Worm (Caenorhabditis elegans): ENCODE data around the gene ncs-7.

Gene ncs-7

ce11 chrX:17625245-17625644 lies 10.9 kb downstream of the ncs-7 start:
- TF ChIP-seq tab-1 (GFP tag; IDR thresholded peaks at IDR 0.05) = no peak
- no peak for TF ChIP-seq ref-1 (GFP tag; conservative IDR thresholded peaks at IDR 0.05)
- TF ChIP-seq cog-1 (tag; optimal IDR thresholded peaks at IDR 0.05) = no peak
- no peak for TF ChIP-seq flt-1 (GFP tag; IDR thresholded peaks at IDR 0.05)
- no peak for TF ChIP-seq klf-2 (GFP tag; conservative IDR thresholded peaks at IDR 0.05)
- TF ChIP-seq ztf-29 (GFP tag; IDR thresholded peaks at IDR 0.05) = no peak
- TF ChIP-seq T22C8.4 (GFP tag; IDR thresholded peaks at IDR 0.05) = no peak
- TF ChIP-seq med-1 (GFP tag; optimal IDR thresholded peaks at IDR 0.05; ENCODE audit: insufficient read depth) = no peak
- no peak for TF ChIP-seq ztf-23 (GFP tag; IDR thresholded peaks at IDR 0.05)

DNA sequence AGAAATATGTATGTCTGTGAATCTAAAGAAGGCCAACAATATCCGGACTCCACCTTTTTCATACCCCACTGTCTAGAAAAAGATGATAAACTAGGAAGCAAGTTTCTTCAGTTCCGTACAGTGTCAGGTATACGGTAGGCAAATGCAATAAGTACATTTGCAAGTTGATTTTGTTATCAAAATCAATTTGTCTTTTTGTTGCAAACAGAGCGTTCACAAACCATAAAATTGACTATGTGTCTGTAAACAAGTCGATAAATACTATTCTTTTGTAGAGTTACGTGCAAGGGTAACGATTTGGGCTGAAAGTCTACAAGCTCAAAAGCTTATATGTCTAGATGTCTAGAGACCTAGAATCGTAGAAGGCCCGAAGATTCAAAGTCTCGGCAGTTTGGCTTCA lies 11.4 kb downstream of the ncs-7 start:
- TF ChIP-seq cog-1 (tag; optimal IDR thresholded peaks at IDR 0.05) = no peak
- TF ChIP-seq med-1 (GFP tag; optimal IDR thresholded peaks at IDR 0.05; ENCODE audit: insufficient read depth) = no peak
- no peak for TF ChIP-seq tab-1 (GFP tag; IDR thresholded peaks at IDR 0.05)
- no peak for TF ChIP-seq klf-2 (GFP tag; conservative IDR thresholded peaks at IDR 0.05)

- TF ChIP-seq med-1 (GFP tag; optimal IDR thresholded peaks at IDR 0.05; ENCODE audit: insufficient read depth) (no peak), tab-1 (GFP tag; IDR thresholded peaks at IDR 0.05) (no peak), klf-2 (GFP tag; conservative IDR thresholded peaks at IDR 0.05) (no peak), cog-1 (tag; optimal IDR thresholded peaks at IDR 0.05) (no peak), flt-1 (GFP tag; IDR thresholded peaks at IDR 0.05) (no peak)
Observed at ce11 chrX:17626599-17626998, 12.3 kb downstream of the ncs-7 start.

ce11 chrX:17627382-17627781 lies 13.0 kb downstream of the ncs-7 start:
- TF ChIP-seq tab-1 (GFP tag; IDR thresholded peaks at IDR 0.05) (no peak), ztf-29 (GFP tag; IDR thresholded peaks at IDR 0.05) (no peak), T22C8.4 (GFP tag; IDR thresholded peaks at IDR 0.05) (no peak)

ce11 chrX:17627923-17628322 lies 13.6 kb downstream of the ncs-7 start:
- TF ChIP-seq ztf-29 (GFP tag; IDR thresholded peaks at IDR 0.05) (no peak), flt-1 (GFP tag; IDR thresholded peaks at IDR 0.05) (no peak), ztf-23 (GFP tag; IDR thresholded peaks at IDR 0.05) (no peak), T22C8.4 (GFP tag; IDR thresholded peaks at IDR 0.05) (no peak), cog-1 (tag; optimal IDR thresholded peaks at IDR 0.05) (no peak), med-1 (GFP tag; optimal IDR thresholded peaks at IDR 0.05; ENCODE audit: insufficient read depth) (no peak), tab-1 (GFP tag; IDR thresholded peaks at IDR 0.05) (no peak), ref-1 (GFP tag; conservative IDR thresholded peaks at IDR 0.05) (no peak), klf-2 (GFP tag; conservative IDR thresholded peaks at IDR 0.05) (no peak)

- TF ChIP-seq klf-2 (GFP tag; conservative IDR thresholded peaks at IDR 0.05) = no peak
- TF ChIP-seq ref-1 (GFP tag; conservative IDR thresholded peaks at IDR 0.05) = no peak
- 0 out of 2 replicates have a peak, but pooled peaks have one; percentile 11 for TF ChIP-seq flt-1 (GFP tag; IDR thresholded peaks at IDR 0.05)
Observed at ce11 chrX:17628345-17628744, 14.0 kb downstream of the ncs-7 start.

ce11 chrX:17630888-17631287 lies 16.5 kb downstream of the ncs-7 start:
- TF ChIP-seq klf-2 (GFP tag; conservative IDR thresholded peaks at IDR 0.05) (no peak), ztf-29 (GFP tag; IDR thresholded peaks at IDR 0.05) (no peak), ztf-23 (GFP tag; IDR thresholded peaks at IDR 0.05) (no peak), flt-1 (GFP tag; IDR thresholded peaks at IDR 0.05) (no peak), med-1 (GFP tag; optimal IDR thresholded peaks at IDR 0.05; ENCODE audit: insufficient read depth) (no peak), T22C8.4 (GFP tag; IDR thresholded peaks at IDR 0.05) (no peak), ref-1 (GFP tag; conservative IDR thresholded peaks at IDR 0.05) (no peak), tab-1 (GFP tag; IDR thresholded peaks at IDR 0.05) (no peak)

DNA sequence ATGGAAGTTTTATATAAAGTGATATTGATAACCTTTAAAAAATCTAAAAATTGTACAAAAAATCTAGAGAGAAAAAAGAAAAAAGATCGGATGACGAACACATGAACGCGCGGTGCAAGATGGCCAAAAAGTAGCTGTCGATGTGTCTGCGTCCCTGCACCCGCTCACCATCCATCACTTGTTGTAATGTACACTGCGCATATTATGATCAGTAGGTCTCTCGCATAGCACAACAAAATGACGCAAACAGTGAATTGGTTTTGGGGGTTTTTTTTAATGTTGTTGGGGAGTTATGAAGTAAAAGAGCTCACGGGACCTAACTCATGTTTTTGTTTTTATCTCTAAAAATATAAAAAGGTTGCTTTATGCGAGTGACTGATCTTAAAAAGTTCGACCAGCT lies 17.4 kb downstream of the ncs-7 start:
- TF ChIP-seq ref-1 (GFP tag; conservative IDR thresholded peaks at IDR 0.05) (no peak), T22C8.4 (GFP tag; IDR thresholded peaks at IDR 0.05) (no peak), tab-1 (GFP tag; IDR thresholded peaks at IDR 0.05) (no peak)

- TF ChIP-seq tab-1 (GFP tag; IDR thresholded peaks at IDR 0.05) (0 out of 2 replicates have a peak, but pooled peaks have one; percentile 49), cog-1 (tag; optimal IDR thresholded peaks at IDR 0.05) (no peak), med-1 (GFP tag; optimal IDR thresholded peaks at IDR 0.05; ENCODE audit: insufficient read depth) (no peak), flt-1 (GFP tag; IDR thresholded peaks at IDR 0.05) (no peak), ref-1 (GFP tag; conservative IDR thresholded peaks at IDR 0.05) (no peak), klf-2 (GFP tag; conservative IDR thresholded peaks at IDR 0.05) (no peak), T22C8.4 (GFP tag; IDR thresholded peaks at IDR 0.05) (no peak), ztf-29 (GFP tag; IDR thresholded peaks at IDR 0.05) (0 out of 2 replicates have a peak, but pooled peaks have one; percentile 12), ztf-23 (GFP tag; IDR thresholded peaks at IDR 0.05) (no peak)
Observed at ce11 chrX:17633166-17633565, 18.8 kb downstream of the ncs-7 start.

- TF ChIP-seq ztf-29 (GFP tag; IDR thresholded peaks at IDR 0.05) (no peak), flt-1 (GFP tag; IDR thresholded peaks at IDR 0.05) (no peak), ref-1 (GFP tag; conservative IDR thresholded peaks at IDR 0.05) (no peak)
Observed at ce11 chrX:17634245-17634644, 19.9 kb downstream of the ncs-7 start.

DNA sequence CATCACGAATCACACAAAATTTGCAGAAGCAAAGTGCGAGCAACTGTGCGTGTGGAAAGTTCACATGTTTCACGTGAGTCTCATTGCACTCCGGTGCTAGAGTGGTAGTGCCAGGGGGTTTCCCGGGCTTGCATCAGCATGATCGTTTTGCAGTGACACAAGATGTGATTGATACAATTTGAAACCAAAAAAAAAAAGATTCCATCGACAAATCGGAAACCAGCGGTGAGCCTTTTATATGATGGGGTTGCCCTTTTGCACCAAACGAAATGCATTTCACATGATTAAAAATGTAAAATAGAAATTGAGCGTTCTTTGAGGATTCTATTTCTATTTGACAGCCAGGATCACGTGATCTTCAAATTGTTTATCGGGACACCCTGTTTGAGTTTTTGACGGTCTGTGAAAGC lies 22.0 kb downstream of the ncs-7 start:
- TF ChIP-seq flt-1 (GFP tag; IDR thresholded peaks at IDR 0.05) (no peak), ztf-29 (GFP tag; IDR thresholded peaks at IDR 0.05) (no peak), klf-2 (GFP tag; conservative IDR thresholded peaks at IDR 0.05) (no peak), tab-1 (GFP tag; IDR thresholded peaks at IDR 0.05) (no peak), T22C8.4 (GFP tag; IDR thresholded peaks at IDR 0.05) (no peak), ztf-23 (GFP tag; IDR thresholded peaks at IDR 0.05) (no peak), cog-1 (tag; optimal IDR thresholded peaks at IDR 0.05) (no peak), med-1 (GFP tag; optimal IDR thresholded peaks at IDR 0.05; ENCODE audit: insufficient read depth) (no peak), ref-1 (GFP tag; conservative IDR thresholded peaks at IDR 0.05) (no peak)

All from whole organism, midembryonic.